Fruit fly (Drosophila melanogaster) whole organism, pupa: ENCODE data around the gene Ir21a.
A peak's percentile ranks its signal among the peaks of the same experiment; 100 is the strongest.

Experiments
- CG10348 ChIP-seq: fragments of 200-800 bp; sonication (Bioruptor generic); IDR thresholded peaks from 2 replicates; pipeline ENCODE4 v1.3.6; 2022; ENCODE audit warnings: missing biosample characterization, missing genetic modification characterization
- CG12605 ChIP-seq: fragments of 200-800 bp; sonication (Bioruptor generic); IDR thresholded peaks from 2 replicates; pipeline ENCODE4 v1.3.6; 2022; ENCODE audit warnings: missing biosample characterization, missing genetic modification characterization
- CG13204 ChIP-seq: fragments of 200-800 bp; sonication (Bioruptor generic); optimal IDR thresholded peaks from 2 replicates; lab custom pipeline; 2018; ENCODE audit warnings: missing biosample characterization, mild to moderate bottlenecking, missing genetic modification characterization, moderate library complexity
- CG14655 ChIP-seq: fragments of 200-800 bp; sonication (Bioruptor generic); optimal IDR thresholded peaks from 3 replicates; lab custom pipeline; 2017; ENCODE audit warnings: mild to moderate bottlenecking, missing biosample characterization, missing genetic modification reagents, missing genetic modification characterization
- CG15710 ChIP-seq: fragments of 200-800 bp; sonication (Bioruptor generic); optimal IDR thresholded peaks from 2 replicates; lab custom pipeline; 2018; ENCODE audit warnings: missing biosample characterization, mild to moderate bottlenecking, missing genetic modification characterization, moderate library complexity
- CG17806 ChIP-seq: fragments of 200-800 bp; sonication (Bioruptor generic); optimal IDR thresholded peaks from 2 replicates; lab custom pipeline; 2018; ENCODE audit warnings: missing biosample characterization, mild to moderate bottlenecking, missing genetic modification characterization, moderate library complexity
- CG32121 ChIP-seq: fragments of 200-800 bp; sonication (Bioruptor generic); IDR thresholded peaks from 2 replicates; pipeline ENCODE4 v1.3.6; 2022; ENCODE audit warnings: missing biosample characterization, missing genetic modification characterization
- CG34367 ChIP-seq: fragments of 200-800 bp; sonication (Bioruptor generic); optimal IDR thresholded peaks from 2 replicates; lab custom pipeline; 2018; ENCODE audit warnings: missing biosample characterization, mild to moderate bottlenecking, missing genetic modification characterization
- CG4496 ChIP-seq: fragments of 200-800 bp; sonication (Bioruptor generic); IDR thresholded peaks from 3 replicates; pipeline ENCODE4 v1.3.6; 2022; ENCODE audit warnings: missing biosample characterization, missing genetic modification characterization
- CG8159 ChIP-seq: fragments of 200-800 bp; sonication (Bioruptor generic); optimal IDR thresholded peaks from 3 replicates; lab custom pipeline; 2018; ENCODE audit warnings: missing biosample characterization, mild to moderate bottlenecking, missing genetic modification characterization, moderate library complexity
- CG8301 ChIP-seq: fragments of 200-800 bp; sonication (Bioruptor generic); optimal IDR thresholded peaks from 2 replicates; lab custom pipeline; 2018; ENCODE audit warnings: missing biosample characterization, mild to moderate bottlenecking, missing genetic modification characterization
- CG9948 ChIP-seq: fragments of 200-800 bp; sonication (Bioruptor generic); optimal IDR thresholded peaks from 2 replicates; lab custom pipeline; 2018; ENCODE audit warnings: missing biosample characterization, mild to moderate bottlenecking, missing genetic modification characterization, moderate library complexity
- D1 ChIP-seq: fragments of 200-800 bp; sonication (Bioruptor generic); optimal IDR thresholded peaks from 2 replicates; lab custom pipeline; 2018; ENCODE audit warnings: missing biosample characterization, mild to moderate bottlenecking, missing genetic modification characterization, moderate library complexity
- EcR ChIP-seq: fragments of 200-800 bp; sonication (Bioruptor generic); optimal IDR thresholded peaks from 3 replicates; lab custom pipeline; 2019; ENCODE audit warnings: missing biosample characterization, missing genetic modification characterization, mild to moderate bottlenecking, moderate library complexity, missing genetic modification reagents
- Ets98B ChIP-seq: fragments of 200-800 bp; sonication (Bioruptor generic); IDR thresholded peaks from 2 replicates; pipeline ENCODE4 v1.3.6; 2022; ENCODE audit warnings: missing biosample characterization, missing genetic modification characterization
- Pif1A ChIP-seq: fragments of 200-800 bp; sonication (Bioruptor generic); optimal IDR thresholded peaks from 3 replicates; lab custom pipeline; 2016; ENCODE audit warnings: missing biosample characterization, missing genetic modification characterization
- Pif1B ChIP-seq: fragments of 200-800 bp; sonication (Bioruptor generic); optimal IDR thresholded peaks from 3 replicates; lab custom pipeline; 2016; ENCODE audit warnings: missing biosample characterization, missing genetic modification characterization
- Snoo ChIP-seq: fragments of 200-800 bp; sonication (Bioruptor generic); optimal IDR thresholded peaks from 3 replicates; lab custom pipeline; 2017; ENCODE audit warnings: missing biosample characterization, mild to moderate bottlenecking, missing genetic modification characterization, inconsistent platforms
- fd96Ca ChIP-seq: fragments of 200-800 bp; sonication (Bioruptor generic); IDR thresholded peaks from 3 replicates; pipeline ENCODE4 v1.3.6; 2022; ENCODE audit warnings: missing biosample characterization, missing genetic modification characterization
- gl ChIP-seq: fragments of 200-800 bp; sonication (Bioruptor generic); optimal IDR thresholded peaks from 2 replicates; lab custom pipeline; 2018; ENCODE audit warnings: missing biosample characterization, mild to moderate bottlenecking, missing genetic modification characterization
- rn ChIP-seq: fragments of 200-800 bp; sonication (Bioruptor generic); IDR thresholded peaks from 2 replicates; pipeline ENCODE4 v1.3.6; 2022; ENCODE audit warnings: missing biosample characterization, missing genetic modification characterization

Gene Ir21a

DNA sequence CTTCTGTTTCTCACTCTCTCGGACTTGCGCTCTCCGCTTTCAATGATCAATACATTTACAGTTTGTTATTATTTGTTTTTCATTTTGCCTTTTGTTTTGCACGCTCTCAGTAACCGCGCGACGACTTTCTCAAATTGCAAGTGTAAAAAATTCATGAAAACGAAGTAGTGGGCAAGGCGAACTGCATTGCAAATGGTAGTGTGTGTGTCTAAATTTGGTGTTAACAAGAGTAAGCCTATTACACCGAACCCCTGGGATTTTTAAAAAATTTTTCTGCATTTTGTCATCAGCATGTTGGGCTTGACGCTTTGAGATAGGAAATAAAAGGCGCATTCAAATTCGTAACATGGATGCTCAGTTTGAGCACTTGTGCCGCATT lies 42.3 kb upstream of the Ir21a start:
- TF ChIP-seq CG12605 (GFP tag; lab: Robert Waterston, UW) (0 out of 2 replicates have a peak, but pooled peaks have one; percentile 7), Pif1B (no peak)

DNA sequence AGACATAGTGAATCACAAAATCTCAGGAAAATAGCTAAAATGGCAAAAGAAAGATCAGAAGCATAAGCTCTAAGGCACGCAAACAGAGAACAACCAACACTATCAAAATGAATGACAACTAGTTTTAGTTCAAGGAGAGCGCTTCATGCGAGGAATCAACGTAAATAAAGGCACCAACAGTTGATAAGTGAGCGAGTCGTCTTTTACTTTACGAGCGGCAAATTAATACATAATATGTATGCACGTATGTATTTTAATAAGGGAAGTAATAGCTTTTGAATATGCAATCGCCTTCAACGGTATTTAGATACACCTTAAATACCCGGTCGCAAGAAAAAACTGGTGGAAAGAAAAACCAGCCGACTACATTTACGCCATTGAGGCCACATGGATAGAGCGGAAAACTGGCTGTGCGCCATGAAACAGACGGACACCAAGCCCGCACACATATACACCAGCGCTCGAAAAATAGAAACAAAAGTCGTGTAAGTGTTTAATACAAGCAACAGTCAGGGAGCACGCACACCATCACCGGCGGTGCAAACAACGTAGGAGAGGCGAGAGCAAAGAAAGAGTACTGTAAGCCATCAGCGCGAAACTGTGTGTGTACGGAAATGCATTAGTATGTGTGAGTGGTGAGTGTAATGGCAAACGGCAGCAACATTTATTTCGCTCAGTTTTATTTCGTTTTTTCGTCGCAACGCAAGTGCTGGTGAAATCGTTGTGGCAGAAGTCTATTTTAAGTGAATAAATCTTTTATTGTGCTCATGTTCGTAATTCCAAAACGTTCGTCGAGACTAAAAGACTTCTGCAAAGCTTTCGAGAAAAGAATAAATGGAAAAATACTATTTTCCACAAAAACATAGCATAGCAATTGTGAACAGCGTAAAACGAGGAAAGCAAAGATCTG lies 41.7 kb upstream of the Ir21a start, which contains the start of gene dbr:
Gene dbr, plus strand, starts transcription at position 114 of the 910 bp plus-strand sequence.
- TF ChIP-seq rn (GFP tag; lab: Robert Waterston, UW) = no peak
- TF ChIP-seq gl = peak; percentile 78
- peak; percentile 85 for TF ChIP-seq Ets98B (GFP tag; lab: Robert Waterston, UW)
- peak; percentile 75 for TF ChIP-seq CG32121 (GFP tag; lab: Robert Waterston, UW)
- TF ChIP-seq CG14655 (GFP tag; lab: Kevin White, UChicago) = peak; percentile 75
- peak; percentile 75 for TF ChIP-seq CG15710 (tag; lab: Kevin White, UChicago)
- peak; percentile 52 for TF ChIP-seq Pif1A
- TF ChIP-seq Snoo (tag; lab: Kevin White, UChicago) = peak; percentile 34
- TF ChIP-seq CG13204 (GFP tag; lab: Kevin White, UChicago) = peak; percentile 80
- TF ChIP-seq CG12605 (GFP tag; lab: Robert Waterston, UW) = peak; percentile 77
- peak; percentile 87 for TF ChIP-seq CG4496
- TF ChIP-seq CG17806 = peak; percentile 34
- TF ChIP-seq fd96Ca (GFP tag; lab: Robert Waterston, UW) = no peak; the same call in 1 of the 3 replicates
- TF ChIP-seq CG10348 (GFP tag; lab: Robert Waterston, UW) = no peak
- TF ChIP-seq Pif1B = peak; percentile 17
- peak; percentile 62 for TF ChIP-seq CG8159
- TF ChIP-seq EcR = peak; percentile 6
- peak; percentile 47 for TF ChIP-seq CG8301
- TF ChIP-seq CG9948 (tag; lab: Kevin White, UChicago) = peak; percentile 33
- no peak for TF ChIP-seq D1 (tag; lab: Kevin White, UChicago)
- peak; percentile 47 for TF ChIP-seq CG34367 (tag; lab: Kevin White, UChicago)

dm6 chr2L:65354-65949 lies 40.5 kb upstream of the Ir21a start, which contains the start of gene Cda5:
Gene Cda5 (minus strand): TSS chr2L:65404.
- TF ChIP-seq EcR (no peak), CG10348 (GFP tag; lab: Robert Waterston, UW) (no peak), Pif1A (no peak), Snoo (tag; lab: Kevin White, UChicago) (no peak), CG14655 (GFP tag; lab: Kevin White, UChicago) (no peak), gl (no peak), CG34367 (tag; lab: Kevin White, UChicago) (no peak), CG12605 (GFP tag; lab: Robert Waterston, UW) (no peak), CG32121 (GFP tag; lab: Robert Waterston, UW) (no peak), CG9948 (tag; lab: Kevin White, UChicago) (no peak), CG17806 (no peak), CG8301 (no peak), CG13204 (GFP tag; lab: Kevin White, UChicago) (no peak), Pif1B (no peak), rn (GFP tag; lab: Robert Waterston, UW) (no peak), CG15710 (tag; lab: Kevin White, UChicago) (no peak), CG8159 (no peak), Ets98B (GFP tag; lab: Robert Waterston, UW) (no peak)

dm6 chr2L:59058-59603 lies 34.2 kb upstream of the Ir21a start:
- TF ChIP-seq Ets98B (GFP tag; lab: Robert Waterston, UW) (peak; percentile 23; the same call in 1 of the 2 replicates), CG4496 (peak; percentile 33; the same call in 1 of the 3 replicates), CG13204 (GFP tag; lab: Kevin White, UChicago) (no peak), CG15710 (tag; lab: Kevin White, UChicago) (no peak), Pif1A (no peak), CG14655 (GFP tag; lab: Kevin White, UChicago) (no peak), Pif1B (no peak)

DNA sequence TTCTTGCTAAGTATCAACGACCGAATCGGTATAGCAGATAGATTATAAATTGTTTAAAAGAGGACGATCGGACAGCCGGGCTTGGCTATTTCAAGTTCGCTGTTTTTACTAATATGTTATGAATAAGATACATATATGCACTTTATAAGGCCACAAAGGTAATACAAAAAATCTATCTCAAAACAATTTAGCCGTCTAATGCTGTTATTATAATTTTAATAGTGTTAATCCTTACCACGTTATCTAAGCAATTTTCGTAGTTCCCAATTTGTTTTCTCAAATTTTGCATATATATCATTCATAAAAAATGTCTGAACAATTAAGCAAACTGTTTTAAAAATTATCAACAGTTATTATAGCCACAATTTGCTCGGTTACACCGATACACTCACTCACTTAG lies 31.9 kb upstream of the Ir21a start:
- TF ChIP-seq gl = no peak
- TF ChIP-seq CG10348 (GFP tag; lab: Robert Waterston, UW) = no peak
- no peak for TF ChIP-seq Ets98B (GFP tag; lab: Robert Waterston, UW)
- TF ChIP-seq CG8159 = no peak
- TF ChIP-seq fd96Ca (GFP tag; lab: Robert Waterston, UW) = no peak
- TF ChIP-seq D1 (tag; lab: Kevin White, UChicago) = no peak
- TF ChIP-seq Pif1B = no peak
- no peak for TF ChIP-seq CG34367 (tag; lab: Kevin White, UChicago)
- TF ChIP-seq CG17806 = no peak
- TF ChIP-seq CG14655 (GFP tag; lab: Kevin White, UChicago) = no peak
- no peak for TF ChIP-seq Pif1A

DNA sequence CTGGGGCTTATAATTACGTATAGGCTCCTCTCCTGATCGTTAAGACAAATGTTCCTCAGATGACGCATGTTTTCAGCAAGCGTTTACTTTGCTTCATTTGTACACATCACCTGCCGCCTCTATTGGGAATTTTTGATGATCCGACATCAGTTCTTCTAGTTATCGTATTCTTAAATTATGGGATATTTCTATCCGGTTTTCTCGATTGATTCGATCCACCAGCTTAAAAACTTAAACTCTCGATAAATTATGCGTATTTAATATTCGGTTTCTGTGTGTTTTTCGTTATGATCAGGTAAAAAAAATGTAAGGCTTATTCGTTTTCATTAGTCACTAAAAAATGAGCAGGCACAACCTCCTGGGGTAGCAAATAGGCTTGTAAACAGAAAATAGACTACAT lies 28.2 kb upstream of the Ir21a start:
- TF ChIP-seq CG15710 (tag; lab: Kevin White, UChicago) = no peak
- TF ChIP-seq D1 (tag; lab: Kevin White, UChicago) = no peak
- TF ChIP-seq CG14655 (GFP tag; lab: Kevin White, UChicago) = no peak
- no peak for TF ChIP-seq CG4496
- no peak for TF ChIP-seq Snoo (tag; lab: Kevin White, UChicago)
- TF ChIP-seq CG17806 = no peak
- TF ChIP-seq gl = no peak
- no peak for TF ChIP-seq Ets98B (GFP tag; lab: Robert Waterston, UW)
- TF ChIP-seq Pif1B = no peak
- no peak for TF ChIP-seq CG13204 (GFP tag; lab: Kevin White, UChicago)
- TF ChIP-seq EcR = no peak
- no peak for TF ChIP-seq CG8301
- TF ChIP-seq CG10348 (GFP tag; lab: Robert Waterston, UW) = no peak
- no peak for TF ChIP-seq CG9948 (tag; lab: Kevin White, UChicago)
- TF ChIP-seq, all 21 proteins: peak for 0
